Worm (Caenorhabditis elegans): ENCODE results near the gene C34F6.5.

The C34F6.5 gene

ce11 chrX:11210417-11210816 lies 1.7 kb upstream of the C34F6.5 start:
- peak; percentile 63 for TF ChIP-seq hmg-4 (GFP tag; optimal IDR thresholded peaks at IDR 0.05)
- no peak for TF ChIP-seq tra-4 (tag; optimal IDR thresholded peaks at IDR 0.05)
- TF ChIP-seq ets-7 (tag; optimal IDR thresholded peaks at IDR 0.05): no peak
- no peak for TF ChIP-seq F13C5.2 (tag; optimal IDR thresholded peaks at IDR 0.05)
- no peak for TF ChIP-seq ceh-13 (GFP tag; optimal IDR thresholded peaks at IDR 0.05)
- TF ChIP-seq tbx-37 (GFP tag; conservative IDR thresholded peaks at IDR 0.05): no peak
- TF ChIP-seq scrt-1 (GFP tag; IDR thresholded peaks at IDR 0.05): no peak
- no peak for TF ChIP-seq ama-1 (optimal IDR thresholded peaks at IDR 0.05)

- TF ChIP-seq pes-1 (GFP tag; IDR thresholded peaks at IDR 0.05) (0 out of 2 replicates have a peak, but pooled peaks have one; percentile 20), F13C5.2 (tag; optimal IDR thresholded peaks at IDR 0.05) (peak; percentile 60), ceh-13 (GFP tag; optimal IDR thresholded peaks at IDR 0.05) (no peak), ets-7 (tag; optimal IDR thresholded peaks at IDR 0.05) (peak; percentile 18), flt-1 (GFP tag; IDR thresholded peaks at IDR 0.05) (no peak)
These were observed 1.7 kb downstream of the C34F6.5 start, which contains the start of gene hst-2 for ce11 chrX:11206953-11207352. Gene hst-2, minus strand, starts transcription at chrX:11207155.

ce11 chrX:11203773-11204172 lies 4.9 kb downstream of the C34F6.5 start, which contains the start of gene C34F6.11:
Gene C34F6.11, minus strand, starts transcription at chrX:11203932.
- TF ChIP-seq hmbx-1 (tag; optimal IDR thresholded peaks at IDR 0.05) (no peak), sea-1 (GFP tag; conservative IDR thresholded peaks at IDR 0.05) (no peak), tbx-11 (GFP tag; IDR thresholded peaks at IDR 0.05) (no peak), ama-1 (optimal IDR thresholded peaks at IDR 0.05) (no peak), F13C5.2 (tag; optimal IDR thresholded peaks at IDR 0.05) (no peak), hnd-1 (tag; optimal IDR thresholded peaks at IDR 0.05) (no peak), scrt-1 (GFP tag; IDR thresholded peaks at IDR 0.05) (no peak), B0310.2 (tag; optimal IDR thresholded peaks at IDR 0.05) (no peak), tra-4 (tag; optimal IDR thresholded peaks at IDR 0.05) (no peak), pes-1 (GFP tag; IDR thresholded peaks at IDR 0.05) (no peak), aly-1 (tag; optimal IDR thresholded peaks at IDR 0.05) (no peak), ceh-36 (tag; optimal IDR thresholded peaks at IDR 0.05) (no peak), ets-7 (tag; optimal IDR thresholded peaks at IDR 0.05) (no peak), tbx-37 (GFP tag; conservative IDR thresholded peaks at IDR 0.05) (no peak), hmg-4 (GFP tag; optimal IDR thresholded peaks at IDR 0.05) (no peak), ceh-13 (GFP tag; optimal IDR thresholded peaks at IDR 0.05) (no peak), flt-1 (GFP tag; IDR thresholded peaks at IDR 0.05) (no peak)

ce11 chrX:11201165-11201564 lies 7.5 kb downstream of the C34F6.5 start, which contains the start of gene col-179:
Gene col-179, plus strand, starts transcription at chrX:11201465.
- TF ChIP-seq tra-4 (tag; optimal IDR thresholded peaks at IDR 0.05) (no peak), scrt-1 (GFP tag; IDR thresholded peaks at IDR 0.05) (no peak), hnd-1 (tag; optimal IDR thresholded peaks at IDR 0.05) (no peak), tbx-11 (GFP tag; IDR thresholded peaks at IDR 0.05) (no peak), ceh-13 (GFP tag; optimal IDR thresholded peaks at IDR 0.05) (no peak), sea-1 (GFP tag; conservative IDR thresholded peaks at IDR 0.05) (no peak), ets-7 (tag; optimal IDR thresholded peaks at IDR 0.05) (no peak), flt-1 (GFP tag; IDR thresholded peaks at IDR 0.05) (no peak)

- TF ChIP-seq sea-1 (GFP tag; conservative IDR thresholded peaks at IDR 0.05) (no peak), hmg-4 (GFP tag; optimal IDR thresholded peaks at IDR 0.05) (no peak), ceh-13 (GFP tag; optimal IDR thresholded peaks at IDR 0.05) (no peak), F13C5.2 (tag; optimal IDR thresholded peaks at IDR 0.05) (no peak), scrt-1 (GFP tag; IDR thresholded peaks at IDR 0.05) (no peak), tbx-37 (GFP tag; conservative IDR thresholded peaks at IDR 0.05) (no peak), ets-7 (tag; optimal IDR thresholded peaks at IDR 0.05) (no peak), B0310.2 (tag; optimal IDR thresholded peaks at IDR 0.05) (no peak), ama-1 (optimal IDR thresholded peaks at IDR 0.05) (no peak), aly-1 (tag; optimal IDR thresholded peaks at IDR 0.05) (no peak), flt-1 (GFP tag; IDR thresholded peaks at IDR 0.05) (no peak), pes-1 (GFP tag; IDR thresholded peaks at IDR 0.05) (no peak), tbx-11 (GFP tag; IDR thresholded peaks at IDR 0.05) (no peak), hnd-1 (tag; optimal IDR thresholded peaks at IDR 0.05) (no peak), ceh-36 (tag; optimal IDR thresholded peaks at IDR 0.05) (no peak), tra-4 (tag; optimal IDR thresholded peaks at IDR 0.05) (no peak), hmbx-1 (tag; optimal IDR thresholded peaks at IDR 0.05) (no peak)
These were observed 9.5 kb downstream of the C34F6.5 start, which contains the start of gene col-178 for ce11 chrX:11199155-11199554. Gene col-178, plus strand, starts transcription at chrX:11199455.

- TF ChIP-seq ets-7 (tag; optimal IDR thresholded peaks at IDR 0.05): no peak
- no peak for TF ChIP-seq B0310.2 (tag; optimal IDR thresholded peaks at IDR 0.05)
- no peak for TF ChIP-seq flt-1 (GFP tag; IDR thresholded peaks at IDR 0.05)
- TF ChIP-seq ceh-36 (tag; optimal IDR thresholded peaks at IDR 0.05): no peak
- TF ChIP-seq hnd-1 (tag; optimal IDR thresholded peaks at IDR 0.05): no peak
- TF ChIP-seq tbx-37 (GFP tag; conservative IDR thresholded peaks at IDR 0.05): no peak
- TF ChIP-seq hmg-4 (GFP tag; optimal IDR thresholded peaks at IDR 0.05): no peak
These were observed 11.9 kb downstream of the C34F6.5 start, which contains the start of gene C34F6.1 for ce11 chrX:11196741-11197140. Gene C34F6.1, minus strand, starts transcription at chrX:11196841.

- TF ChIP-seq ceh-36 (tag; optimal IDR thresholded peaks at IDR 0.05) (no peak), pes-1 (GFP tag; IDR thresholded peaks at IDR 0.05) (no peak), F13C5.2 (tag; optimal IDR thresholded peaks at IDR 0.05) (no peak), B0310.2 (tag; optimal IDR thresholded peaks at IDR 0.05) (no peak), ceh-13 (GFP tag; optimal IDR thresholded peaks at IDR 0.05) (no peak), ama-1 (optimal IDR thresholded peaks at IDR 0.05) (no peak), tbx-37 (GFP tag; conservative IDR thresholded peaks at IDR 0.05) (no peak), tra-4 (tag; optimal IDR thresholded peaks at IDR 0.05) (no peak)
These were observed 15.0 kb downstream of the C34F6.5 start for ce11 chrX:11193670-11194069.

- TF ChIP-seq pes-1 (GFP tag; IDR thresholded peaks at IDR 0.05) (no peak), ets-7 (tag; optimal IDR thresholded peaks at IDR 0.05) (no peak), tbx-37 (GFP tag; conservative IDR thresholded peaks at IDR 0.05) (no peak), tra-4 (tag; optimal IDR thresholded peaks at IDR 0.05) (no peak), sea-1 (GFP tag; conservative IDR thresholded peaks at IDR 0.05) (no peak), ceh-13 (GFP tag; optimal IDR thresholded peaks at IDR 0.05) (no peak), aly-1 (tag; optimal IDR thresholded peaks at IDR 0.05) (no peak), B0310.2 (tag; optimal IDR thresholded peaks at IDR 0.05) (no peak), hmbx-1 (tag; optimal IDR thresholded peaks at IDR 0.05) (no peak), ceh-36 (tag; optimal IDR thresholded peaks at IDR 0.05) (no peak), hnd-1 (tag; optimal IDR thresholded peaks at IDR 0.05) (no peak), tbx-11 (GFP tag; IDR thresholded peaks at IDR 0.05) (no peak), F13C5.2 (tag; optimal IDR thresholded peaks at IDR 0.05) (no peak), hmg-4 (GFP tag; optimal IDR thresholded peaks at IDR 0.05) (no peak), ama-1 (optimal IDR thresholded peaks at IDR 0.05) (no peak)
These were observed 18.2 kb downstream of the C34F6.5 start for ce11 chrX:11190443-11190842.
